Worm (Caenorhabditis elegans): ENCODE results near the gene C34C6.3.

ce11 chrII:8716231-8716878 lies 24.6 kb downstream of the C34C6.3 start, which contains the start of the genes cyn-11 and T01B7.5:
- TF ChIP-seq fkh-10 (GFP tag; optimal IDR thresholded peaks at IDR 0.05) (no peak), lsy-2 (tag; optimal IDR thresholded peaks at IDR 0.05) (peak in 1 of 2 experiments; percentile 55), nhr-10 (tag; optimal IDR thresholded peaks at IDR 0.05) (no peak), saeg-2 (GFP tag; IDR thresholded peaks at IDR 0.05) (no peak), snpc-4 (tag; optimal IDR thresholded peaks at IDR 0.05) (no peak), sdz-12 (GFP tag; optimal IDR thresholded peaks at IDR 0.05) (no peak), nhr-28 (tag; optimal IDR thresholded peaks at IDR 0.05) (peak; percentile 18), D1046.2 (GFP tag; IDR thresholded peaks at IDR 0.05) (no peak), mes-2 (tag; optimal IDR thresholded peaks at IDR 0.05; ENCODE audit: poor library complexity, severe bottlenecking) (peak; percentile 56), ceh-62 (tag; optimal IDR thresholded peaks at IDR 0.05) (no peak), lim-7 (GFP tag; IDR thresholded peaks at IDR 0.05) (no peak), egl-27 (tag; optimal IDR thresholded peaks at IDR 0.05) (no peak)
